Worm (Caenorhabditis elegans) whole organism, early embryonic: Measurements from ENCODE around the gene nep-5.
"Not testable (repeated sequence)": the region's sequence is repeated elsewhere in the genome, so short reads cannot be mapped to it uniquely, and the experiment has no call there.

Experiments used
- B0310.2 ChIP-seq: sonication (generic microtip); optimal IDR thresholded peaks from 2 replicates; lab custom pipeline; 2016; ENCODE audit warnings: mild to moderate bottlenecking, missing genetic modification characterization, missing compliant biosample characterization
- sea-1 ChIP-seq: fragments of 200-800 bp; sonication (Bioruptor generic); conservative IDR thresholded peaks from 2 replicates; pipeline ENCODE4 v1.3.6; 2022; ENCODE audit warnings: missing genetic modification characterization, missing compliant biosample characterization
- tbx-37 ChIP-seq: fragments of 200-800 bp; sonication (Bioruptor generic); conservative IDR thresholded peaks from 2 replicates; pipeline ENCODE4 v1.3.6; 2022; ENCODE audit warnings: missing genetic modification reagents, missing genetic modification characterization, missing compliant biosample characterization

The nep-5 gene

DNA sequence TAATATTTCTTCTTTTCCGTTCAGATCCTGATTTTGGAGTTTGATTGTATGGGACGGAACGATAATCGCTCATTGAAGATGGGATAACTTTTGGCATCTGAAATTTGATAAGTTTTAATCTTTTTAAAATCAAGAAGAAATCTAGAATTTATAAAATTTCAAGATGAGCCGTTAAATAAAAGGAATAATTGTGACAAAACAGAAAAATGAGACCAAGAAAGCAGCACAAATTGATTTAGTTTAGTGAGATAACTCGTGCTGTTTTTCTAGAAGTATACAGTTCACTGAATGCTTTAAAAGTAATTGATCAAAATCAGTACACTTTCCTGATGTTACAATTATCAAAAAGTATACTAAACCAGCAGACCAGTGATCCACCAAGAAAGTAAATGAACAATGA, 52.2 kb downstream of the nep-5 start, which contains the start of gene hlh-27:
TSS of gene hlh-27 (minus strand) at position 101 of the 400 bp plus-strand sequence.
- TF ChIP-seq tbx-37 (GFP tag; lab: Robert Waterston, UW); sea-1; B0310.2 (tag; lab: Kevin White, UChicago): not testable (repeated sequence)
